Fruit fly (Drosophila melanogaster) S2 (cell line): ENCODE results near the gene CG17026.

Source experiments
- CG8478 ChIP-seq: fragments of >200 bp; optimal IDR thresholded peaks from 2 replicates; lab custom pipeline; 2018
- CTCF ChIP-seq, 2 experiments: fragments of >200 bp; optimal IDR thresholded peaks; 2 replicates each; lab custom pipeline; 2018

Gene CG17026

DNA sequence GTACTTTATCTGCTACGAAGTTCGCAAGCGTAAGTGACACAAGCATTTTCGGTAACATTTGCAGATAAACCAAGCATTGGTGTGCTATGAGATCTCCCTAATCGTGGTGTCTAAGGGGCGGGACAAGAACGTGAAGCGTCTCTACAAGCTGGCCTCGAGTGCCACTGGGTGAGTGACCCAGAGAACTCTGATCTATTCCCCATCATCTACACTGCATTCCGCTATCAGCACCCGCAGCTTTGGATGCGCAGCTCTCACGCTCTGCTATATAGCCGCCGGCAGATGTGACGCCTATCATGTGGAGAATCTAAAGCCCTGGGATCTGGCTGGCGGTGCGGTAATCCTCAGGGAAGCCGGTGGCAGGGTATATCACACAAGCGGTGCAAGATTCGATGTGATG, 4.1 kb downstream of the CG17026 start:
- no peak for TF ChIP-seq CG8478
- no peak for TF ChIP-seq CTCF (optimal IDR thresholded peaks at IDR 0.05; lab: Kevin White, UChicago)

DNA sequence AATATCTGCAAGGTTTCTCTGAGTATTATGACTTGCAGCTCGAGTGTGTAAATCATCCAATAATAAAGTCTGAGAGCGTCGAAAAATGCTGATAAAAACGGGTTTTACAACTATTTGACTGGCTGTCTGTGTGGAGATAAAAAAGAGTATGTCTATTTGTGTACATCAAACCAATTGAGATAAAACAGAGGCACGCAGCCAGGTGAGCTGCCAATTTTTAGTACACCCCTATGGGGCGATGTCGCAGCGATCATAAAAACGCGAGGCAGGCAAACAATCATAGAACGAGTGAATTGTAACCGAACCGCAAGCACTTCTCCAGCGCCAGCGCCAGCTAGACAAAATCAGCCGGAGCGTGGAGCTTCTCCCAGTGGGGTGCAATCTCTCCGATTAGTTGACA, 4.7 kb downstream of the CG17026 start, which contains the start of gene CG17027:
TSS of gene CG17027 (plus strand) at position 189 of the 400 bp plus-strand sequence.
- no peak for TF ChIP-seq CG8478

DNA sequence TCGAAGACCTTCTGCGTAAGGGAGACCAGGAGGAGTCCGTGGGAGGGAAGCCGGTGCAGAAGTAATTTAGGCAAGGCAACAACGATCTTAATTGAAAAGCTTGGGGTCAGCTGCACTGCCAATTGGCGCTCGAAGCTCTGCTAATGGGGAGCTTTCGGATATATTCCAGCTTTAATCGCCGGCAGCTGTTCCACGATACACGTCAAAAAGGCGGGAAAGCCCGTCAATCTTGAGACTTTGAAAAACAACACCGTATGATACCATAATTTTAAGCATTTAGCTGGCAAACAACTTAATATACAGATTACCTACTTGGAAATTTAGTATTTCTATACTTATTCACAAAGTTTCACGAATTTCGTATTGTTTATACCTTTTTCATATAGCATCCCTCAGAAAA, 6.2 kb downstream of the CG17026 start:
- TF ChIP-seq CG8478 (no peak), CTCF (optimal IDR thresholded peaks at IDR 0.05; lab: Kevin White, UChicago) (no peak)

DNA sequence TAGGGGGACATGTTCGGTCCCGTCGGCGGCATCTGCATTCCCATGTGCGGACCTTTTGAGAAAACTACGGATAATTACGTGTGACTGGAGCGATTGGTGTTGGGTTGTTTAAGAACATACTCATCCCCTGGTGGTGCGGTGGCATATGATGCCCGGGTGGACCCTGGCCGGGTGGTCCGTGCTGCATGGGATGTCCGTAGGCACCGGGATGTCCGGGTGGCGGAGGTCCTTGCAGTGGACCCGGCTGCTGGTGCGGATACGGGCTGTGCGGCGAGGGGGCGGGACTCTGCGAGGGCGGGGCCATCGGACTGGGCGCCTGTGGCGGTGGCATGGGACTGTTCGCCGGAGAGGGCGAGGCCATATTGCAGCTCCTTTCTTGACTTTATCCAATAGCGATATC, 7.0 kb downstream of the CG17026 start:
- TF ChIP-seq CG8478 (no peak), CTCF (optimal IDR thresholded peaks at IDR 0.05; lab: Kevin White, UChicago) (no peak)

DNA sequence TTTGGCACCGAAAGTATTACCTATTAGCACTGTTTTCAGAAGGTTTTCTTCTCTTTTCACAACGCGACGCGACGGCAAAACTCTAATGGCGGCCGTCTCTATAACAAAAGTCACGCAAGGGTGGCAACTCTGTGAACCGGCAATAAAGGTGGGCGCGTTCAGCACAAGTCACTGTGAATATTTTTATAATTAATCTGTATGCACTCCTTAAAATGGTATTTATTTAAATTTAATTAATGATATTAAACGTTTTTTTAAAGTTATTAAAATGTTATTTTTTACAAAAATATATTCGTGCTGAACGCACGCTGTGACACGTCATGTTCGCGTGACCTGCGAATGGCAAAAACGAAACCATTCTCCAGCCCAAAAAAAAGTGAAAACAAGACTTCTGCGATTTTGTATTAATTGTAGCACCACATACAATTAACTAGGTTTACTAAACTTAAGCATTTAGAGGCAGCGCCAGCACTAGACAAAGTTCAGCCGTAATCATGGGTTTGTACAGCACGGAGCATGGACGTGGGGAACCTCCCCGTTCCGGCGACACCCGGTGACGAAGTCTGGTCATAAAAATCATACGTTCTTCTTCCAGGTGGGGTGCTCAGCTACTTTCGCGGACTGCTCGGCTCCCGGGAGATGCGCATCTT, 7.7 kb downstream of the CG17026 start, which contains the start of the genes brm and Arl1:
TSS of gene brm (minus strand) at position 87 of the 650 bp plus-strand sequence.
TSS of gene Arl1 (plus strand) at position 353 of the 650 bp plus-strand sequence.
- TF ChIP-seq CTCF (optimal IDR thresholded peaks at IDR 0.05; lab: Kevin White, UChicago) (no peak), CG8478 (no peak)

DNA sequence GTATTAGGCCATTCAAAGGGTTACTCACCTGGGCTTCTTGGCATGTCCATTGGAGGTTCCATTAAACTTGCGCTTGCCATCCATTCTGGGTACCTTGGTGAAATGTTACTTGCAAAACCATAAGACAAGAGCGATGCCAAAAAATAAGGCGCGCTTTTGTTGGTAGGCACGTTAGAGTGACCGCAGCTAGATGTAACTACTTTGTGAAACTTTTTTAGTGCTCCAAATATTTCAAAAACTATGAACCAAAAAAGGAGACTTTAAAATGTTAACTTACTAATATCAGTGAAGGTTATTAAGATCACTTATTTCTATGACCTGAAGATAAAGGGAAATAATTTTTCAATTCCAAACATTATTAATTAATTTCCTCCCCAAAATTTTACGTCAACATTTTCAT, 12.5 kb downstream of the CG17026 start, which contains the start of gene PolD1:
TSS of gene PolD1 (minus strand) at position 181 of the 400 bp plus-strand sequence.
- TF ChIP-seq CTCF (optimal IDR thresholded peaks at IDR 0.05; lab: Kevin White, UChicago) (no peak), CG8478 (no peak)

DNA sequence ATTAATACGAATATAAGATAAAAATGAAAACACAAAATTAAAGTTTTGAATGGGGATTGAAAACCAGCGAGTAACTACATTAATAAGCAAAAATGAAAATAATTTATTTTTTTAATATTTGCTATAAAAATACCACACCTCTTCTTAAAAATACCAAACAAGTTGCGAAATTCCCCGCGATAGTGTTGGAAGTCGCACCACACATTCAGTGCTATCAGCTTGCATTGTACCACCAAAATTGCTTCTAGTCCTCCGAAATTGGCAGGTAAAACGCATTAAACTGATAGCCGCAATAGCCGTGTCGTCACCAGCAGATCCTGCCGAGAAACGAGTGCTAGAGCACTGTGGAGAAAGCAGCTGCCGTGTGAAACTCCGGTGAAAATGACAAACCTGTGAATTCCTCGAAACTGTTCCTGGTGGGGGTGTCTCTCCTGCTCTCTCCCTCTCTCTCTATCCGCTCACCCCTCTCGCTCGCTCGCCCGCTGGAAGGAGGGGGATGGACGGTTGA, 12.9 kb downstream of the CG17026 start, which contains the start of gene Hip14:
TSS of gene Hip14 (plus strand) at position 198 of the 508 bp plus-strand sequence.
- peak in 1 of 2 experiments; percentile 32 for TF ChIP-seq CTCF (optimal IDR thresholded peaks at IDR 0.05; lab: Kevin White, UChicago)
- no peak for TF ChIP-seq CG8478

DNA sequence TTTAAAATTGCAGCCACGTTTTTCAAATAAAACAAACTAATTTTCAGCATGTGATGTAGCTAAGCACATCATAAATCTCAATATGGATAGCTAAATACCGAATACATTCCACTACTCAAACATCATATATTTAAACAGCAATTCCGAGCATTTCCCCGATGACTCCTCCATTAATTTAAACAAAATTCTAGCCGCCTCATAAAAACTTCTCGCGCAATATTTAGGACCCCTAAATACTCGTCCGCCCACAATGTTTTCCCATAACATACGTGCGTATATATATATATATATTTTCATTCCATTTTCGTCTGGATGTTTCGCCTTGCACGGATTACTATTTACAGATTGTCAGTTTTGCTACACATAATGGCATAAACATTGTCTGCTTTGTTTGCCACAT, 20.9 kb downstream of the CG17026 start:
- TF ChIP-seq CG8478, result no peak
- no peak for TF ChIP-seq CTCF (optimal IDR thresholded peaks at IDR 0.05; lab: Kevin White, UChicago)

DNA sequence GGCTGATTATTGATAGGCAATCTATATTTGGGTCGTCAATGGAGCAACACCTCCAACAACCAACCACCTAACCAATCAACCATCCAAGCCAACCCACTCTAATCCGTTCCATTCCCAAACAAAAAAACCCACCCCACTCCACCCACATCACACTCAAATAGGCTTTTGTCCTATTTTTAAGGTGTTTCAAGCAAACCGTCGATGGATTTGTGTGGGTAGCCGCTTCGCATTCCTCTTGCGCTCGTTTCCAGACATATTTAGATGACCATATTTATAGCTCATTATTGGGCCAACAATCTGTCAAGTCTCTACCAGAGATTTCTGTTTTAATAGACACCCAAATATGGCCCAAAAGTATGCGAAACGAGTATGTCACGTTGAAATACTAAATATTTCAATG, 23.0 kb downstream of the CG17026 start:
- TF ChIP-seq CG8478, result no peak
- no peak for TF ChIP-seq CTCF (optimal IDR thresholded peaks at IDR 0.05; lab: Kevin White, UChicago)

DNA sequence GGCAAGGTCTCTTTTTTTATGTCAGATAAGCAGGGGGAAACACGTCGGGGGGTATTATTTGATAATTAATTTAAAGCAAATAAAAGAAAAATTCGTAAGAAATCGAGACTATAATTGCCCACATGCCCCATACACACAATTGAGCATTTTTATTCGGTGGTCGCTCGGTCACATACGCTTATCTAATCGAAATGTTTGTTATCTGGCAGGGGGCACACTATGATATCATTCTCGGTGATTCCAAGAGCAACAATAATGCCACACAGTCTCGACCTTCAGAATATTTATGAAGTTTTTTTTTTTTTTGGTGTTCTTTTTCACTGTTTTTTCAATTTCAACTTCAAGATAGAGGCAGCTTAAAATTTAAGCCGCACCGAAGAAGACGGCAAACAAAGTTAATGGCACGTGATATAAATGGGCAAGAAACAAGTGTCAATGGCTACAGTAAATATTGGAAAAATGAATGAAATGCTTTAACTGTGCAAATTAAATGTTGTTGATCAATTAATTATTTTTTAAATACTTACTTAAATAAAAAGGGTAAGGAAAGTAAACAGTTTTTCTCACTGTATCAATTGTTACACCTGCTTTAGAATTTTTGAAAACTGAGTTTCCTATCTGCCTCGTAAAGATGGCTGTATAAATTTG, 24.3 kb downstream of the CG17026 start:
- TF ChIP-seq CG8478 (no peak), CTCF (optimal IDR thresholded peaks at IDR 0.05; lab: Kevin White, UChicago) (no peak)

DNA sequence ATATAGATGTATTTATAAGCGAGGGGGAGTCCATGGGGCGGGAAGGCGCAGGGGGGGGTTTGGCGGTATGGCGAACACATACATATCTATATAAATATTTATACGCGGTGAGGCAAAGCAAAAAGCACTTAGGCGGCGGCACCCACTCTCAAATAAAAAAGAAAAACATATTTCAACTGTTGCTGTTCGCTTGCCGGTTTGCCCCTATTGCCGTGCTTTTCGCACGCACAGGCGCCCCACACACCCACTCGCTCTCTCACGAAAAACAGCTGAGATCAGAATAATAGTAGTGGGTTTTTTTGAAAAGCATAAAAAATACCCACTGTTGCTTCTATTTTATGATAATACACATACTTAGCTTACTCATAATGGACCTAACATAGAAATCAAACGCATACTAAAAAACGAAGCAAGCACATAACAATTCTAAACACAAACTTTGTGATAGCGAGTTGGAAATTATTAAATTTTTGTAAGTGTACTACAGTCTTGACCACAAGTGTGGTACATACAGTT, 26.1 kb downstream of the CG17026 start:
- TF ChIP-seq CTCF (optimal IDR thresholded peaks at IDR 0.05; lab: Kevin White, UChicago) (no peak), CG8478 (no peak)

DNA sequence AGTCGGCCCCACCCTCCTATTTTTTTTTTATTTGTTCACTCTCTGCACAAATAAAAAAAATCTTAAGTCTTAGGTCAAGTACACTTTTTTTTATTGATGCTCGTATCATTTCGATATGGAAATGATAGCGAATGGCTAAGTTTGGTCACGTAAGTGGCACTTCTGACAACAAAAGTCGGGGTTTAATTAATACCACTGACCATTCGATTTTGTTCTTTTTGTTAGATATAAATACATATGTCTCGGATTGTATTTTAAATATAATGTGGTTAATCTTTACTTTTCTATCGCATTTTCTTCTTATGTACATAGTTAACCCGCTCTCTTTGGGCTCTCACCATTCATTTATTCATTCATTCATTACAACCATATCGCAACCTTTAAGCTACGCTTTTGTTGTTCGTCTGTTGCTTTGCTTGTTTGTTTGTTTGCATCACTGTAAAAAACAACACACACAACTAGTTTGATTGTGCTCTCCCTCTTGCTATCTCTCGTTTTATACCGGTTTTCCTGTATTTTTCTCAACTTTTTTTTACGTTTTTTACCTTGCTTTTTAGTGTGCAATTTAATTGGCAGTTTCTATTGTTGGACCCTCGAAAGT, 27.0 kb downstream of the CG17026 start:
- TF ChIP-seq CTCF (optimal IDR thresholded peaks at IDR 0.05; lab: Kevin White, UChicago) (no peak), CG8478 (no peak)

DNA sequence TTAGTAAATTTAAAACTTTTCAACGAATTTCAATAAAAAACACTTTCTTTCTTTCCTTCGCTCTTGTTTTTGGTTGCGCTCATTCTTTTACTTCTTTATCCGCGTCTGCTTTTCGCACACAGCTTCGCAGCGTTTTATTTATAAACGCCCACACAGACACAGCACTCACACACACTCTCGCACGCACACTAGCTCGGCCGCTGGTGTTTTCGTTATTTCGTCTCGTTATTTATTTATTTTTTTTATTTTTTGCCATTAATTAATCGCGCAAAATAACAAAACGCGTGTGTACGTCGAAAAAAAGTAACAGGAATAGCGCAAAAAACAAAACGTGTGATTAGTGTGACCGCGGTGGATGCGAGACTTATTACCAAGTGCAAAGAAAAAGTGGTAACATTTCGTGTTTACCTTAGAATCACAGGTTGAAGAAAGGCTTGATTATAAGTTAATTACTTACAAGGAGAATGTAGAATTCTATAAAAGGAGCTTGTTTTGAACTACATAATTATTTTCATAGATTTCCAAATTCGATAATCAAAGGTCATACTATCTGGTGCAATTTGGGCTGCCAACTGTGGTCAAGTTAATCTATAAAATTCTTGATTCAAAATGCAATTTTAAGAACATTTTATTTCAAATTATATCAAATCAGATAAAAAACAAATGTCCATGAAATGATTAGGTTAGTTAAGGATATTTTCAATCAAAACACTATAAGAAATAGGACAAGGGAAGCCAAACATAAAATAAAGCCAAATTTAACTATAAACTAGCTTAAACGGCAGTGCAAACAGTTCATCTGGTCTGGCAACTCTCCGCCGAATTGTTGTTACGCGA, 29.5 kb downstream of the CG17026 start, which contains the start of the genes hzg and mRpS31:
TSS of gene hzg (minus strand) at position 336 of the 837 bp plus-strand sequence.
TSS of gene mRpS31 (plus strand) at position 793 of the 837 bp plus-strand sequence.
- TF ChIP-seq CG8478 (no peak), CTCF (optimal IDR thresholded peaks at IDR 0.05; lab: Kevin White, UChicago) (no peak)

DNA sequence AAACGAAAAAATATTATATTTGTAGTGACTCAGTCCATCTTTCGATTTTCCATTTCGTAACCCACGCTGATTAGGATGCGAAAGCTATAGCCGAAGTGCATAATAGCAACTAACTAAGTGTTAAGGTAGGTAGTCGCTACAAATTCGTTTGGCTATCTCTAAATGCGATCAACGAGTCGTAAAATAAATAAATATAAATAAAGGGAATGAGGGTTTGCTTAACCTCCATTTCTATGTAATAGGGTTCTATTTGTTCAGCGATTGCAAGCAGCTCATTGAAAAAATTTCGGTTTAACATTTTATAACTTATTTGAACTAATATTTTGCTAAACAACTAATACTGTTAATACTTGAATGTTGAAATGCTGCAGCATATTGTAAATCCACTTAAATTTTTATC, 35.0 kb downstream of the CG17026 start:
- no peak for TF ChIP-seq CTCF (optimal IDR thresholded peaks at IDR 0.05; lab: Kevin White, UChicago)
- TF ChIP-seq CG8478, result no peak
